Worm (Caenorhabditis elegans) whole organism, L3 larva: ENCODE results near the gene F23H12.10.

ENCODE experiments used
- ZK546.5 ChIP-seq: sonication (generic microtip); optimal IDR thresholded peaks from 2 replicates; lab custom pipeline; 2017; ENCODE audit warnings: missing biosample characterization, missing genetic modification characterization
- aly-2 ChIP-seq: fragments of 150-350 bp; optimal IDR thresholded peaks from 2 replicates; lab custom pipeline; 2014; ENCODE audit warnings: missing biosample characterization, missing genetic modification characterization
- ama-1 ChIP-seq: fragments of 150-350 bp; optimal IDR thresholded peaks from 2 replicates; lab custom pipeline; 2018
- ceh-28 ChIP-seq: fragments of 150-350 bp; optimal IDR thresholded peaks from 2 replicates; lab custom pipeline; 2014; ENCODE audit warnings: missing biosample characterization, missing genetic modification reagents, missing genetic modification characterization
- ceh-82 ChIP-seq: fragments of 150-350 bp; optimal IDR thresholded peaks from 2 replicates; lab custom pipeline; 2014; ENCODE audit warnings: missing biosample characterization, missing genetic modification characterization
- elt-2 ChIP-seq: sonication (generic microtip); optimal IDR thresholded peaks from 2 replicates; lab custom pipeline; 2016; ENCODE audit warnings: missing genetic modification reagents, mild to moderate bottlenecking, missing genetic modification characterization, missing compliant biosample characterization
- elt-3 ChIP-seq, 3 experiments: fragments of 150-350 bp in 1 of 3; sonication (generic microtip) in 2 of 3; optimal IDR thresholded peaks; 2 replicates in 2 of 3; 4 replicates in 1 of 3; lab custom pipeline; 2014 to 2017; ENCODE audit warnings: missing biosample characterization in 3 of 3, missing genetic modification characterization in 3 of 3
- eor-1 ChIP-seq, 2 experiments: fragments of 150-350 bp; optimal IDR thresholded peaks; 2 replicates each; lab custom pipeline; 2014 to 2018; ENCODE audit warnings: missing biosample characterization in 2 of 2, missing genetic modification characterization in 2 of 2
- fkh-10 ChIP-seq: sonication (generic microtip); optimal IDR thresholded peaks from 2 replicates; lab custom pipeline; 2017; ENCODE audit warnings: missing biosample characterization, missing genetic modification reagents, missing genetic modification characterization
- fkh-2 ChIP-seq: fragments of 150-350 bp; optimal IDR thresholded peaks from 2 replicates; lab custom pipeline; 2014; ENCODE audit warnings: missing biosample characterization, missing genetic modification reagents, missing genetic modification characterization
- fos-1 ChIP-seq: fragments of 150-350 bp; optimal IDR thresholded peaks from 2 replicates; lab custom pipeline; 2014; ENCODE audit warnings: missing biosample characterization, missing genetic modification characterization
- hmg-11 ChIP-seq: sonication (generic microtip); optimal IDR thresholded peaks from 2 replicates; lab custom pipeline; 2016; ENCODE audit warnings: missing genetic modification characterization, missing compliant biosample characterization
- jun-1 ChIP-seq: fragments of 150-350 bp; optimal IDR thresholded peaks from 2 replicates; lab custom pipeline; 2014; ENCODE audit warnings: missing biosample characterization, missing genetic modification reagents, missing genetic modification characterization
- lin-15B ChIP-seq: fragments of 150-350 bp; optimal IDR thresholded peaks from 2 replicates; lab custom pipeline; 2014; ENCODE audit warnings: missing biosample characterization, missing genetic modification characterization
- lin-39 ChIP-seq: fragments of 150-350 bp; optimal IDR thresholded peaks from 2 replicates; lab custom pipeline; 2018; ENCODE audit warnings: missing biosample characterization, missing genetic modification reagents, missing genetic modification characterization
- lsy-12 ChIP-seq: sonication (generic microtip); optimal IDR thresholded peaks from 2 replicates; lab custom pipeline; 2016; ENCODE audit warnings: mild to moderate bottlenecking, missing genetic modification characterization, missing compliant biosample characterization
- mdl-1 ChIP-seq: fragments of 150-350 bp; optimal IDR thresholded peaks from 2 replicates; lab custom pipeline; 2014; ENCODE audit warnings: missing biosample characterization, missing genetic modification characterization
- mml-1 ChIP-seq: fragments of 150-350 bp; sonication (generic microtip); optimal IDR thresholded peaks from 3 replicates; lab custom pipeline; 2014; ENCODE audit warnings: missing biosample characterization, missing genetic modification characterization
- nfya-1 ChIP-seq: sonication (generic microtip); optimal IDR thresholded peaks from 2 replicates; lab custom pipeline; 2017; ENCODE audit warnings: missing genetic modification characterization, mild to moderate bottlenecking, missing compliant biosample characterization, antibody characterized with exemption, moderate library complexity; ENCODE audit not compliant: insufficient read depth
- nhr-11 ChIP-seq: fragments of 150-350 bp; optimal IDR thresholded peaks from 2 replicates; lab custom pipeline; 2014; ENCODE audit warnings: missing biosample characterization, missing genetic modification characterization
- nhr-12 ChIP-seq: fragments of 150-350 bp; optimal IDR thresholded peaks from 2 replicates; lab custom pipeline; 2014; ENCODE audit warnings: missing biosample characterization, missing genetic modification characterization
- nhr-237 ChIP-seq: fragments of 150-350 bp; optimal IDR thresholded peaks from 2 replicates; lab custom pipeline; 2014; ENCODE audit warnings: missing biosample characterization, missing genetic modification characterization
- nhr-25 ChIP-seq: sonication (generic microtip); optimal IDR thresholded peaks from 2 replicates; lab custom pipeline; 2017; ENCODE audit warnings: missing biosample characterization, missing genetic modification characterization
- nhr-28 ChIP-seq: fragments of 150-350 bp; optimal IDR thresholded peaks from 2 replicates; lab custom pipeline; 2014; ENCODE audit warnings: missing biosample characterization, missing genetic modification characterization
- nhr-43 ChIP-seq: sonication (generic microtip); optimal IDR thresholded peaks from 2 replicates; lab custom pipeline; 2016; ENCODE audit warnings: mild to moderate bottlenecking, missing genetic modification characterization, missing compliant biosample characterization; ENCODE audit not compliant: poor library complexity, severe bottlenecking
- nhr-77 ChIP-seq: fragments of 150-350 bp; optimal IDR thresholded peaks from 2 replicates; lab custom pipeline; 2014; ENCODE audit warnings: missing biosample characterization, missing genetic modification characterization
- sea-2 ChIP-seq: fragments of 150-350 bp; sonication (generic microtip); optimal IDR thresholded peaks from 4 replicates; lab custom pipeline; 2014; ENCODE audit warnings: missing biosample characterization, missing genetic modification reagents, missing genetic modification characterization
- unc-62 ChIP-seq: fragments of 150-350 bp; sonication (generic microtip); optimal IDR thresholded peaks from 4 replicates; lab custom pipeline; 2014; ENCODE audit warnings: missing biosample characterization, missing genetic modification reagents, missing genetic modification characterization
- zag-1 ChIP-seq: fragments of 150-350 bp; optimal IDR thresholded peaks from 2 replicates; lab custom pipeline; 2014; ENCODE audit warnings: missing biosample characterization, missing genetic modification characterization
- ztf-11 ChIP-seq: fragments of 150-350 bp; optimal IDR thresholded peaks from 2 replicates; lab custom pipeline; 2014; ENCODE audit warnings: missing biosample characterization, missing genetic modification characterization
- ztf-4 ChIP-seq: fragments of 150-350 bp; optimal IDR thresholded peaks from 2 replicates; lab custom pipeline; 2014; ENCODE audit warnings: missing biosample characterization, missing genetic modification characterization

The F23H12.10 gene

DNA sequence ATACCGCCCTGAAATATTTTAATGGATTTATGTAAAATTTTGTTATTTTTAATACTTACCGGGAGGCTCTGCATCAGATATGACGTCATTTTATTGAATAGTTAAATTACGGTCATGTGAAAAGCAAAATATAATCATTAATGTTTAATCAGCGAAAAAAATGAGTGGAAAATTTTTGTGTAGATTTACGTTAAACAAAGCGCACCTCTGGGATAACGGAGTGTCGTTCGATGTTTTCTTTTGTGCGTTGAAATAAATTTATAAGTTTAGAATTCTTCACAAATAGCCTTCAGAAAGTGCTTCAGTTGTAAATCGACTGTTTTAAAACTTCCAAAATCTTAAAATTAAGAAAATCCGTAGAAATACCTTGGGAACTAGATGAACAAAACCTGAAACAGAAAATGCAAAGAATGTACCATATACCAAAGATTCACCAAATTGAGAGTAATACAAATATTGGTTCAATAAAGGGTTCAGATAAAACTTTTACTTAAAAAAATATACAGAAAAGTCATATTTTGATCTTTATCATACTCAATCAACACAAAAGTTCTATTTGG lies 26.7 kb upstream of the F23H12.10 start, which contains the start of the genes K01D12.20 and miga-1 (continued):
- TF ChIP-seq ZK546.5 (tag; lab: Kevin White, UChicago) (no peak), elt-3 (tag; optimal IDR thresholded peaks at IDR 0.05; lab: Kevin White, UChicago) (no peak), hmg-11 (tag; lab: Kevin White, UChicago) (no peak), aly-2 (tag; lab: Kevin White, UChicago) (no peak), nhr-25 (tag; lab: Kevin White, UChicago) (no peak), fos-1 (no peak), lin-39 (no peak), ztf-11 (no peak), fkh-2 (tag; lab: Kevin White, UChicago) (no peak), elt-2 (peak; percentile 44), lsy-12 (tag; lab: Kevin White, UChicago) (no peak), sea-2 (GFP tag; lab: Kevin White, UChicago) (no peak), nhr-237 (tag; lab: Kevin White, UChicago) (no peak), nhr-12 (tag; lab: Kevin White, UChicago) (no peak), zag-1 (tag; lab: Kevin White, UChicago) (no peak), mml-1 (tag; lab: Kevin White, UChicago) (no peak), nhr-77 (tag; lab: Kevin White, UChicago) (no peak), unc-62 (GFP tag; lab: Kevin White, UChicago) (no peak)

ce11 chrV:12397545-12397944 lies 23.5 kb upstream of the F23H12.10 start, which contains the start of gene K01D12.5:
Gene K01D12.5, plus strand, starts transcription at chrV:12397845.
- TF ChIP-seq ceh-28 (tag; lab: Kevin White, UChicago) (no peak), mdl-1 (no peak), ceh-82 (no peak), ztf-11 (no peak), fkh-2 (tag; lab: Kevin White, UChicago) (no peak), zag-1 (tag; lab: Kevin White, UChicago) (no peak), ama-1 (lab: Kevin White, UChicago) (no peak), nhr-43 (tag; lab: Kevin White, UChicago) (no peak), fos-1 (no peak), mml-1 (tag; lab: Kevin White, UChicago) (no peak), jun-1 (tag; lab: Kevin White, UChicago) (no peak)
- TF ChIP-seq, all 47 proteins: peak for 0

ce11 chrV:12395699-12396098 lies 21.6 kb upstream of the F23H12.10 start, which contains the start of gene twk-14:
Gene twk-14, minus strand, starts transcription at chrV:12395706.
- no peak for TF ChIP-seq lin-15B (tag; lab: Kevin White, UChicago)
- no peak for TF ChIP-seq nhr-12 (tag; lab: Kevin White, UChicago)
- TF ChIP-seq ztf-11 = no peak
- TF ChIP-seq elt-2 = no peak
- no peak for TF ChIP-seq fkh-10
- no peak for TF ChIP-seq ztf-4 (tag; lab: Kevin White, UChicago)
- no peak for TF ChIP-seq nhr-77 (tag; lab: Kevin White, UChicago)
- TF ChIP-seq zag-1 (tag; lab: Kevin White, UChicago) = no peak
- no peak for TF ChIP-seq hmg-11 (tag; lab: Kevin White, UChicago)

ce11 chrV:12386154-12386553 lies 12.1 kb upstream of the F23H12.10 start, which contains the start of gene K01D12.15:
Gene K01D12.15, plus strand, starts transcription at chrV:12386454.
- TF ChIP-seq mdl-1 = no peak
- TF ChIP-seq fkh-10 = no peak
- no peak for TF ChIP-seq elt-3 (tag; optimal IDR thresholded peaks at IDR 0.05; lab: Kevin White, UChicago)
- TF ChIP-seq mml-1 (tag; lab: Kevin White, UChicago) = no peak
- no peak for TF ChIP-seq ztf-4 (tag; lab: Kevin White, UChicago)
- TF ChIP-seq lsy-12 (tag; lab: Kevin White, UChicago) = no peak
- TF ChIP-seq nhr-28 = no peak
- no peak for TF ChIP-seq nhr-11 (tag; lab: Kevin White, UChicago)
- TF ChIP-seq fos-1 = no peak
- no peak for TF ChIP-seq nfya-1 (tag; lab: Kevin White, UChicago)

ce11 chrV:12377256-12377655 lies 3.2 kb upstream of the F23H12.10 start, which contains the start of gene K01D12.1:
Gene K01D12.1, plus strand, starts transcription at chrV:12377556.
- TF ChIP-seq eor-1 (tag; optimal IDR thresholded peaks at IDR 0.05; lab: Kevin White, UChicago) = no peak
- no peak for TF ChIP-seq ztf-11
- TF ChIP-seq ZK546.5 (tag; lab: Kevin White, UChicago) = no peak
- no peak for TF ChIP-seq nhr-12 (tag; lab: Kevin White, UChicago)
